Fruit fly (Drosophila melanogaster): ENCODE results near the gene CG5026.

Gene CG5026

dm6 chr3L:8929527-8929926, 38.8 kb upstream of the CG5026 start (continued):
- no peak for TF ChIP-seq pan (optimal IDR thresholded peaks at IDR 0.05)
- peak in 1 of 2 experiments; percentile 46 for TF ChIP-seq pan (GFP tag; optimal IDR thresholded peaks at IDR 0.05 in 1 of 2, IDR thresholded peaks at IDR 0.05 in 1 of 2)
- no peak for TF ChIP-seq zf30C (GFP tag; optimal IDR thresholded peaks at IDR 0.05)
- no peak for TF ChIP-seq CG13624 (GFP tag; optimal IDR thresholded peaks at IDR 0.05)
- no peak for TF ChIP-seq wdn (GFP tag; IDR thresholded peaks at IDR 0.05)
- no peak for TF ChIP-seq CG4730 (GFP tag; IDR thresholded peaks at IDR 0.05)
- TF ChIP-seq CG13775 (GFP tag; optimal IDR thresholded peaks at IDR 0.05): no peak
- TF ChIP-seq danr (GFP tag; IDR thresholded peaks at IDR 0.05): no peak
- TF ChIP-seq caup (GFP tag; optimal IDR thresholded peaks at IDR 0.05; ENCODE audit: severe bottlenecking): no peak
- no peak for TF ChIP-seq ro (GFP tag; IDR thresholded peaks at IDR 0.05)
- no peak for TF ChIP-seq CG1529 (GFP tag; optimal IDR thresholded peaks at IDR 0.05)
- 0 out of 2 replicates have a peak, but pooled peaks have one; percentile 24 for TF ChIP-seq CG11696 (GFP tag; IDR thresholded peaks at IDR 0.05)
- TF ChIP-seq gcm2 (GFP tag; optimal IDR thresholded peaks at IDR 0.05): no peak
- TF ChIP-seq gem (tag; optimal IDR thresholded peaks at IDR 0.05): peak; percentile 19
- TF ChIP-seq gsb (GFP tag; IDR thresholded peaks at IDR 0.05): no peak
- TF ChIP-seq Ets65A (GFP tag): peak; percentile 51
- no peak for TF ChIP-seq Usf (GFP tag; optimal IDR thresholded peaks at IDR 0.05)
- TF ChIP-seq Aef1 (GFP tag; IDR thresholded peaks at IDR 0.05): no peak
- TF ChIP-seq Neu2 (GFP tag; optimal IDR thresholded peaks at IDR 0.05; ENCODE audit: borderline replicate concordance): no peak
- TF ChIP-seq CG3847 (GFP tag; IDR thresholded peaks at IDR 0.05): no peak
- no peak for TF ChIP-seq Ets97D (GFP tag; optimal IDR thresholded peaks at IDR 0.05)
- peak; percentile 11; the same call in 1 of the 3 replicates for TF ChIP-seq CG14050 (GFP tag; IDR thresholded peaks at IDR 0.05)
- no peak for TF ChIP-seq CG1233 (GFP tag; optimal IDR thresholded peaks at IDR 0.05)
- 0 out of 3 replicates have a peak, but pooled peaks have one; percentile 17 for TF ChIP-seq CG17361 (GFP tag; IDR thresholded peaks at IDR 0.05)
- TF ChIP-seq inv (GFP tag; IDR thresholded peaks at IDR 0.05; ENCODE audit: partially characterized antibody): no peak
- TF ChIP-seq seq (GFP tag; IDR thresholded peaks at IDR 0.05): no peak
- no peak for TF ChIP-seq CG13123 (GFP tag; optimal IDR thresholded peaks at IDR 0.05)
- TF ChIP-seq CG31441 (GFP tag; IDR thresholded peaks at IDR 0.05): peak; percentile 17; the same call in 1 of the 2 replicates
- TF ChIP-seq CG4424 (GFP tag; optimal IDR thresholded peaks at IDR 0.05): no peak
- peak; percentile 56; the same call in 1 of the 3 replicates for TF ChIP-seq dysf (GFP tag; IDR thresholded peaks at IDR 0.05)
- TF ChIP-seq Oli (tag; optimal IDR thresholded peaks at IDR 0.05): peak; percentile 23
- peak; percentile 40; the same call in 1 of the 2 replicates for TF ChIP-seq CG14441 (GFP tag; IDR thresholded peaks at IDR 0.05)
- no peak for TF ChIP-seq oc (tag; optimal IDR thresholded peaks at IDR 0.05)
- TF ChIP-seq fd64A (GFP tag; optimal IDR thresholded peaks at IDR 0.05): no peak

dm6 chr3L:8931916-8932315, 36.4 kb upstream of the CG5026 start:
- TF ChIP-seq stc (GFP tag; IDR thresholded peaks at IDR 0.05) (peak; percentile 20; the same call in 1 of the 2 replicates), Dp (GFP tag; optimal IDR thresholded peaks at IDR 0.05) (peak; percentile 66), CG15269 (tag; optimal IDR thresholded peaks at IDR 0.05) (peak; percentile 13), Hand (GFP tag; optimal IDR thresholded peaks at IDR 0.05) (no peak), nau (GFP tag; optimal IDR thresholded peaks at IDR 0.05) (peak; percentile 5), sob (GFP tag; IDR thresholded peaks at IDR 0.05) (no peak), CG17568 (GFP tag; optimal IDR thresholded peaks at IDR 0.05) (peak; percentile 54), odd (GFP tag; optimal IDR thresholded peaks at IDR 0.05) (peak; percentile 40), CG31441 (GFP tag; IDR thresholded peaks at IDR 0.05) (peak; percentile 38; the same call in 1 of the 2 replicates), corto (GFP tag; optimal IDR thresholded peaks at IDR 0.05) (no peak), eve (GFP tag; optimal IDR thresholded peaks at IDR 0.05) (peak in 1 of 2 experiments; percentile 50), CG14441 (GFP tag; IDR thresholded peaks at IDR 0.05) (no peak), CG2116 (GFP tag; optimal IDR thresholded peaks at IDR 0.05) (peak; percentile 6), hkb (optimal IDR thresholded peaks at IDR 0.05) (no peak), hkb (GFP tag; IDR thresholded peaks at IDR 0.05) (0 out of 2 replicates have a peak, but pooled peaks have one; percentile 22), CG6813 (GFP tag; optimal IDR thresholded peaks at IDR 0.05) (peak; percentile 13), CG17912 (GFP tag; optimal IDR thresholded peaks at IDR 0.05) (no peak), E2f2 (GFP tag; IDR thresholded peaks at IDR 0.05) (peak; percentile 77), az2 (GFP tag; optimal IDR thresholded peaks at IDR 0.05) (no peak), fru (optimal IDR thresholded peaks at IDR 0.05) (no peak), Fer1 (GFP tag; optimal IDR thresholded peaks at IDR 0.05) (peak; percentile 44)
